Fruit fly (Drosophila melanogaster): ENCODE data around the gene CG15347.

- TF ChIP-seq CG32006 (GFP tag; optimal IDR thresholded peaks at IDR 0.05): no peak
- TF ChIP-seq CG11902 (GFP tag; optimal IDR thresholded peaks at IDR 0.05): no peak
- TF ChIP-seq Eip78C (GFP tag): no peak
- TF ChIP-seq fd59A (GFP tag; optimal IDR thresholded peaks at IDR 0.05): no peak
- no peak for TF ChIP-seq CG6854 (GFP tag; optimal IDR thresholded peaks at IDR 0.05)
- no peak for TF ChIP-seq CG11294 (GFP tag; IDR thresholded peaks at IDR 0.05)
- TF ChIP-seq CG9139 (GFP tag; optimal IDR thresholded peaks at IDR 0.05): no peak
Observed at dm6 chrX:8468962-8469459, 8.3 kb upstream of the CG15347 start, which contains the start of gene CG12116.
